Fruit fly (Drosophila melanogaster): ENCODE results near the gene ND-20L.

Gene ND-20L

dm6 chr3R:29489209-29489608, 26.3 kb upstream of the ND-20L start, which contains the start of the genes CG2321 and CG2006 (continued):
- TF ChIP-seq cg (GFP tag; optimal IDR thresholded peaks at IDR 0.05) = no peak
- no peak for TF ChIP-seq gcm2 (GFP tag; optimal IDR thresholded peaks at IDR 0.05)
- TF ChIP-seq Xbp1 (GFP tag; optimal IDR thresholded peaks at IDR 0.05) = peak; percentile 78
- peak; percentile 78 for TF ChIP-seq Sin3A (optimal IDR thresholded peaks at IDR 0.05)
- no peak for TF ChIP-seq CG16815 (GFP tag; optimal IDR thresholded peaks at IDR 0.05)
- peak; percentile 22 for TF ChIP-seq Side (GFP tag; optimal IDR thresholded peaks at IDR 0.05)
- TF ChIP-seq sisA (GFP tag; IDR thresholded peaks at IDR 0.05) = peak; percentile 62
- TF ChIP-seq CG4424 (GFP tag; optimal IDR thresholded peaks at IDR 0.05) = no peak
- TF ChIP-seq CG11456 (GFP tag; IDR thresholded peaks at IDR 0.05) = no peak
- no peak for TF ChIP-seq lbe (GFP tag; optimal IDR thresholded peaks at IDR 0.05)
- TF ChIP-seq CG12236 (GFP tag; optimal IDR thresholded peaks at IDR 0.05) = no peak
- peak; percentile 63 for TF ChIP-seq CG10366 (GFP tag; IDR thresholded peaks at IDR 0.05)
- TF ChIP-seq CG12942 (GFP tag; optimal IDR thresholded peaks at IDR 0.05) = no peak
- TF ChIP-seq CG17612 (GFP tag; IDR thresholded peaks at IDR 0.05) = no peak
- TF ChIP-seq amos (GFP tag; IDR thresholded peaks at IDR 0.05; ENCODE audit: partially characterized antibody) = peak; percentile 75
- TF ChIP-seq ATbp (GFP tag; optimal IDR thresholded peaks at IDR 0.05) = no peak
- TF ChIP-seq CG8944 (GFP tag; optimal IDR thresholded peaks at IDR 0.05) = no peak
- peak; percentile 51 for TF ChIP-seq CG33557 (GFP tag; optimal IDR thresholded peaks at IDR 0.05)
- peak; percentile 48 for TF ChIP-seq pum (GFP tag; optimal IDR thresholded peaks at IDR 0.05)
- TF ChIP-seq cas (GFP tag; IDR thresholded peaks at IDR 0.05) = 0 out of 2 replicates have a peak, but pooled peaks have one; percentile 37
- peak; percentile 60 for TF ChIP-seq CG1024 (GFP tag; IDR thresholded peaks at IDR 0.05)
- TF ChIP-seq CG1792 (GFP tag; optimal IDR thresholded peaks at IDR 0.05) = peak; percentile 20
- peak; percentile 74 for TF ChIP-seq zen (tag; optimal IDR thresholded peaks at IDR 0.05)
- no peak for TF ChIP-seq CG6854 (GFP tag; optimal IDR thresholded peaks at IDR 0.05)
- TF ChIP-seq E2f2 (GFP tag; IDR thresholded peaks at IDR 0.05) = peak; percentile 85
- peak; percentile 53 for TF ChIP-seq dpn (GFP tag; optimal IDR thresholded peaks at IDR 0.05)
- TF ChIP-seq crc (GFP tag; optimal IDR thresholded peaks at IDR 0.05) = no peak
- TF ChIP-seq hkb (optimal IDR thresholded peaks at IDR 0.05) = no peak
- peak; percentile 53; the same call in 1 of the 2 replicates for TF ChIP-seq hkb (GFP tag; IDR thresholded peaks at IDR 0.05)
- TF ChIP-seq Dip3 (GFP tag; optimal IDR thresholded peaks at IDR 0.05) = peak; percentile 50
- peak; percentile 79 for TF ChIP-seq CG3847 (GFP tag; IDR thresholded peaks at IDR 0.05)
- TF ChIP-seq Nf-YC (tag; optimal IDR thresholded peaks at IDR 0.05) = peak; percentile 54
- peak; percentile 83 for TF ChIP-seq ssp (GFP tag; IDR thresholded peaks at IDR 0.05)
- peak; percentile 48; the same call in 1 of the 3 replicates for TF ChIP-seq Doc3 (GFP tag; IDR thresholded peaks at IDR 0.05; ENCODE audit: partially characterized antibody)
- TF ChIP-seq CG16779 (GFP tag; IDR thresholded peaks at IDR 0.05) = no peak
- TF ChIP-seq dan (GFP tag; IDR thresholded peaks at IDR 0.05) = 0 out of 2 replicates have a peak, but pooled peaks have one; percentile 45
- TF ChIP-seq CG9215 (GFP tag; IDR thresholded peaks at IDR 0.05) = peak; percentile 42; the same call in 1 of the 2 replicates
- TF ChIP-seq Opbp (GFP tag; IDR thresholded peaks at IDR 0.05; ENCODE audit: partially characterized antibody) = peak; percentile 75
- TF ChIP-seq salm (tag; optimal IDR thresholded peaks at IDR 0.05) = peak; percentile 23
- peak; percentile 83 for TF ChIP-seq Ets97D (GFP tag; optimal IDR thresholded peaks at IDR 0.05)
- TF ChIP-seq Hmx (GFP tag; optimal IDR thresholded peaks at IDR 0.05) = no peak
- TF ChIP-seq GATAe (GFP tag; conservative IDR thresholded peaks at IDR 0.05) = no peak
- TF ChIP-seq CG6791 (GFP tag; IDR thresholded peaks at IDR 0.05; ENCODE audit: partially characterized antibody) = peak; percentile 71
- TF ChIP-seq eve (GFP tag; optimal IDR thresholded peaks at IDR 0.05) = no peak
- peak; percentile 46 for TF ChIP-seq pho (GFP tag; optimal IDR thresholded peaks at IDR 0.05)
- TF ChIP-seq Blimp-1 (GFP tag; optimal IDR thresholded peaks at IDR 0.05) = no peak
- TF ChIP-seq CG8359 (GFP tag; optimal IDR thresholded peaks at IDR 0.05; ENCODE audit: borderline replicate concordance) = no peak
- no peak for TF ChIP-seq crol (GFP tag; IDR thresholded peaks at IDR 0.05)
- TF ChIP-seq hth (optimal IDR thresholded peaks at IDR 0.05) = no peak
- no peak for TF ChIP-seq Dip2 (GFP tag; IDR thresholded peaks at IDR 0.05)
- TF ChIP-seq zen2 (GFP tag; IDR thresholded peaks at IDR 0.05; ENCODE audit: partially characterized antibody) = no peak; the same call in 2 of the 3 replicates
- TF ChIP-seq sqz (GFP tag; optimal IDR thresholded peaks at IDR 0.05) = no peak
